Worm (Caenorhabditis elegans) whole organism, young adult: ENCODE measurements around the gene trmt-10C.2.
"Not testable (repeated sequence)": the region's sequence is repeated elsewhere in the genome, so short reads cannot be mapped to it uniquely, and the experiment has no call there.

Experiments
- F37B4.10 ChIP-seq: fragments of 200-800 bp; sonication (Bioruptor generic); IDR thresholded peaks from 2 replicates; pipeline ENCODE4 v1.3.6; 2022; ENCODE audit warnings: missing genetic modification characterization, missing compliant biosample characterization
- Y56A3A.18 ChIP-seq: fragments of 200-800 bp; sonication (Bioruptor generic); IDR thresholded peaks from 2 replicates; pipeline ENCODE4 v1.3.6; 2022; ENCODE audit warnings: missing genetic modification reagents, missing genetic modification characterization, missing compliant biosample characterization
- ama-1 ChIP-seq, 3 experiments: fragments of 150-350 bp in 1 of 3; sonication (generic microtip) in 2 of 3; optimal IDR thresholded peaks; 2 replicates each; lab custom pipeline; 2014 to 2018; ENCODE audit warnings: missing biosample characterization in 2 of 3, missing genetic modification characterization in 2 of 3, missing genetic modification reagents in 2 of 3
- ccch-3 ChIP-seq: fragments of 200-800 bp; sonication (Bioruptor generic); optimal IDR thresholded peaks from 2 replicates; lab custom pipeline; 2018; ENCODE audit warnings: mild to moderate bottlenecking, missing genetic modification characterization, missing compliant biosample characterization
- die-1 ChIP-seq: sonication (generic microtip); optimal IDR thresholded peaks from 2 replicates; lab custom pipeline; 2016; ENCODE audit warnings: missing genotype, mild to moderate bottlenecking, missing genetic modification characterization, missing compliant biosample characterization
- fkh-3 ChIP-seq: sonication (generic microtip); optimal IDR thresholded peaks from 2 replicates; lab custom pipeline; 2016; ENCODE audit warnings: mild to moderate bottlenecking, missing genetic modification characterization, missing compliant biosample characterization
- hlh-12 ChIP-seq: sonication (generic microtip); optimal IDR thresholded peaks from 2 replicates; lab custom pipeline; 2016; ENCODE audit warnings: missing genetic modification characterization, missing compliant biosample characterization
- let-526 ChIP-seq: fragments of 200-800 bp; sonication (Bioruptor generic); IDR thresholded peaks from 2 replicates; pipeline ENCODE4 v1.3.6; 2022; ENCODE audit warnings: missing genetic modification reagents, missing genetic modification characterization, missing compliant biosample characterization
- lin-26 ChIP-seq: fragments of 200-800 bp; sonication (Bioruptor generic); IDR thresholded peaks from 2 replicates; pipeline ENCODE4 v1.3.6; 2022; ENCODE audit warnings: missing genetic modification reagents, missing genetic modification characterization, missing compliant biosample characterization
- rpc-1 ChIP-seq, 2 experiments: fragments of 150-350 bp in 1 of 2; sonication (generic microtip) in 1 of 2; optimal IDR thresholded peaks; 2 replicates each; lab custom pipeline; 2014 to 2018; ENCODE audit warnings: missing biosample characterization in 1 of 2, missing genetic modification characterization in 1 of 2, missing genetic modification reagents in 1 of 2, missing genotype in 1 of 2
- unc-130 ChIP-seq: sonication (generic microtip); optimal IDR thresholded peaks from 2 replicates; lab custom pipeline; 2016; ENCODE audit warnings: missing genetic modification reagents, missing genetic modification characterization, missing compliant biosample characterization
- unc-62 ChIP-seq: fragments of 150-350 bp; optimal IDR thresholded peaks from 2 replicates; lab custom pipeline; 2014; ENCODE audit warnings: missing biosample characterization, missing genetic modification reagents, missing genetic modification characterization

DNA sequence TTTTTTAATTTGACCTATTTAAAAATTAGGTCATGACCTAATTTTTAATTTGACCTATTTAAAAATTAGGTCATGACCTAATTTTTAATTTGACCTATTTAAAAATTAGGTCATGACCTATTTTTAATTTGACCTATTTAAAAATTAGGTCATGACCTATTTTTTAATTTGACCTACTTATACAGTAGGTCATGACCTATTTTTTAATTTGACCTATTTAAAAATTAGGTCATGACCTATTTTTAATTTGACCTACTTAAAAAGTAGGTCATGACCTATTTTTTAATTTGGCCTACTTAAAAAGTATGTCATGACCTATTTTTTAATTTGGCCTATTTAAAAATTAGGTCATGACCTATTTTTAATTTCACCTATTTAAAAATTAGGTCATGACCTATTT, 8.4 kb upstream of the trmt-10C.2 start:
- TF ChIP-seq let-526 (GFP tag; lab: Robert Waterston, UW); ccch-3 (GFP tag; lab: Kevin White, UChicago); hlh-12 (tag; lab: Kevin White, UChicago); die-1 (tag; lab: Kevin White, UChicago); lin-26 (GFP tag; lab: Robert Waterston, UW); fkh-3 (tag; lab: Kevin White, UChicago); unc-130 (GFP tag; lab: Kevin White, UChicago); unc-62 (GFP tag; lab: Kevin White, UChicago); Y56A3A.18 (GFP tag; lab: Robert Waterston, UW); rpc-1 (optimal IDR thresholded peaks at IDR 0.05; lab: Kevin White, UChicago); rpc-1 (tag; optimal IDR thresholded peaks at IDR 0.05; lab: Kevin White, UChicago); F37B4.10 (GFP tag; lab: Robert Waterston, UW); ama-1 (optimal IDR thresholded peaks at IDR 0.05; lab: Kevin White, UChicago); ama-1 (GFP tag; optimal IDR thresholded peaks at IDR 0.05; lab: Kevin White, UChicago): not testable (repeated sequence)
